Fruit fly (Drosophila melanogaster): ENCODE measurements around the gene Sgt.

DNA sequence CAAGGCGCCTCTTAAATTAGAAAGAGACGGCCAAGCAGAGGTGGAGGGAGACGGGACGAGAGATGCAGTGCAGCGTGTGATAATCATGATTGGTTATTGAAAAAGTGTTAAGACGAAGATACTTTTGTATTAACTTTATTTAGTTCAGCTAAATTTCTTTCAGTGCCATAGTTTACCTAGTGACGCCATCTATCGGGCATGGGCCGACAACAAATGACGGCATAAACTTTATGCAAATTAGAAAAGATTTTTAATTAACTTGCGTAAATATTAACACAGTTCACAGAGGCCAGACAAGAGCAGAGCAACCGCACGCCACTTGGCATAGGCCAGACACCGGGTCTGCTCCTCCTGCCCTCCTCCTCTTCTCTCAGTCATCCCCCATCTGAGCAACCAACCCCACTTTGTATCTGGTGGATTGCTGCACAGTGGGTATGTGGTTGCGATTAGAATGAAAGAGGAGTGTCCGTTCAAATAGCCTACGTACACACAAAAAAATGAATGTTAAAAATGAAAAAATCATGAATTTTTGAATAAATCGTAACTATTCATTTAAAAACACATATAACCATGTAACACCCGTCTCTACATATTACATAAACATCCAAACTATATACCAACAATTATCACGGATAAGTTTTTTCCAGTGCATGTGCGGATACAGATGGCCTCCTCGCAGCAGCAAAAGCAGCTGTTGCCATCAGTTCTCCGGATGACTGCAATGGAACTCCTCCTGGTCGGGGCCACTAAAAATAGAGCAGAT lies 5.3 kb upstream of the Sgt start:
- TF ChIP-seq pan (optimal IDR thresholded peaks at IDR 0.05) (no peak), psq (optimal IDR thresholded peaks at IDR 0.05) (no peak), EcR (GFP tag; optimal IDR thresholded peaks at IDR 0.05) (no peak), Dll (optimal IDR thresholded peaks at IDR 0.05) (no peak), usp (GFP tag; optimal IDR thresholded peaks at IDR 0.05) (no peak)

Data from whole organism.